Worm (Caenorhabditis elegans): Measurements from ENCODE around the gene fkh-5.

fkh-5 gene

DNA sequence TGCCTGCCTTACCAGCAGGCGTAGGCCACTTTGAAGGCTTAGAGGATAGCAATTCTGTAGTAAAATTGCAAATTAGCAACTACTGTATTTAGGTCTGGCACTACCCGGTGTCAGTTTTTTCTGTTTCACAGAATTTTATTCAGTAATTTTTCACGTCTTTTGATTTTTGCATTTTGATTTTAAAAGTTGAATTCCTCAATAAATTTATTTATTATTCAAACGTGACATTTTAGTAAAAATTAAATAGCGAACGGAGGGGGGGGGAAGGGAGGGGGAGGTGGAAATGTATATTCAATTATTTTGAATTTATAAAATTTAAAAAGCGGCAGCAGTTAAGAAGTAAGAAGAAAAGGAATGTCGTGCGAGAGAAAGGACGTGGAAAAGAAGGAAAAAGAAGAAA lies 27.2 kb upstream of the fkh-5 start, which contains the start of gene F26A1.4:
TSS of gene F26A1.4 (plus strand) at position 301 of the 400 bp plus-strand sequence.
- no peak for TF ChIP-seq flt-1 (GFP tag; IDR thresholded peaks at IDR 0.05)
- TF ChIP-seq ztf-29 (GFP tag; IDR thresholded peaks at IDR 0.05): no peak
- no peak for TF ChIP-seq ztf-23 (GFP tag; IDR thresholded peaks at IDR 0.05)

- TF ChIP-seq ztf-29 (GFP tag; IDR thresholded peaks at IDR 0.05): no peak
- no peak for TF ChIP-seq ztf-23 (GFP tag; IDR thresholded peaks at IDR 0.05)
- TF ChIP-seq flt-1 (GFP tag; IDR thresholded peaks at IDR 0.05): no peak
- TF ChIP-seq med-1 (GFP tag; optimal IDR thresholded peaks at IDR 0.05; ENCODE audit: insufficient read depth): no peak
- no peak for TF ChIP-seq T22C8.4 (GFP tag; IDR thresholded peaks at IDR 0.05)
- TF ChIP-seq ref-1 (GFP tag; conservative IDR thresholded peaks at IDR 0.05): no peak
- TF ChIP-seq cog-1 (tag; optimal IDR thresholded peaks at IDR 0.05): no peak
- TF ChIP-seq klf-2 (GFP tag; conservative IDR thresholded peaks at IDR 0.05): no peak
- no peak for TF ChIP-seq tab-1 (GFP tag; IDR thresholded peaks at IDR 0.05)
Measured at ce11 chrIII:4819843-4820242, 24.6 kb upstream of the fkh-5 start, which contains the start of gene F26A1.7. TSS of gene F26A1.7 (minus strand) at chrIII:4819943.

- TF ChIP-seq tab-1 (GFP tag; IDR thresholded peaks at IDR 0.05) (no peak), T22C8.4 (GFP tag; IDR thresholded peaks at IDR 0.05) (no peak), med-1 (GFP tag; optimal IDR thresholded peaks at IDR 0.05; ENCODE audit: insufficient read depth) (no peak), cog-1 (tag; optimal IDR thresholded peaks at IDR 0.05) (no peak), flt-1 (GFP tag; IDR thresholded peaks at IDR 0.05) (no peak), ztf-23 (GFP tag; IDR thresholded peaks at IDR 0.05) (no peak), ztf-29 (GFP tag; IDR thresholded peaks at IDR 0.05) (no peak), ref-1 (GFP tag; conservative IDR thresholded peaks at IDR 0.05) (no peak), klf-2 (GFP tag; conservative IDR thresholded peaks at IDR 0.05) (no peak)
Measured at ce11 chrIII:4822140-4822539, 22.3 kb upstream of the fkh-5 start, which contains the start of gene F26A1.8. TSS of gene F26A1.8 (minus strand) at chrIII:4822240.

- no peak for TF ChIP-seq med-1 (GFP tag; optimal IDR thresholded peaks at IDR 0.05; ENCODE audit: insufficient read depth)
- TF ChIP-seq tab-1 (GFP tag; IDR thresholded peaks at IDR 0.05): no peak
- no peak for TF ChIP-seq ztf-29 (GFP tag; IDR thresholded peaks at IDR 0.05)
- TF ChIP-seq T22C8.4 (GFP tag; IDR thresholded peaks at IDR 0.05): no peak
- no peak for TF ChIP-seq flt-1 (GFP tag; IDR thresholded peaks at IDR 0.05)
- no peak for TF ChIP-seq klf-2 (GFP tag; conservative IDR thresholded peaks at IDR 0.05)
- no peak for TF ChIP-seq ref-1 (GFP tag; conservative IDR thresholded peaks at IDR 0.05)
- no peak for TF ChIP-seq cog-1 (tag; optimal IDR thresholded peaks at IDR 0.05)
Measured at ce11 chrIII:4826606-4827005, 17.9 kb upstream of the fkh-5 start, which contains the start of gene F26A1.3. TSS of gene F26A1.3 (plus strand) at chrIII:4826906.

ce11 chrIII:4829440-4829839 lies 15.0 kb upstream of the fkh-5 start, which contains the start of gene F26A1.9:
TSS of gene F26A1.9 (minus strand) at chrIII:4829540.
- TF ChIP-seq ref-1 (GFP tag; conservative IDR thresholded peaks at IDR 0.05) (no peak), flt-1 (GFP tag; IDR thresholded peaks at IDR 0.05) (no peak), tab-1 (GFP tag; IDR thresholded peaks at IDR 0.05) (no peak), med-1 (GFP tag; optimal IDR thresholded peaks at IDR 0.05; ENCODE audit: insufficient read depth) (no peak)

ce11 chrIII:4830207-4830606 lies 14.3 kb upstream of the fkh-5 start, which contains the start of gene nspd-9:
TSS of gene nspd-9 (minus strand) at chrIII:4830307.
- TF ChIP-seq T22C8.4 (GFP tag; IDR thresholded peaks at IDR 0.05) (no peak), tab-1 (GFP tag; IDR thresholded peaks at IDR 0.05) (no peak), ztf-29 (GFP tag; IDR thresholded peaks at IDR 0.05) (no peak), ztf-23 (GFP tag; IDR thresholded peaks at IDR 0.05) (no peak), cog-1 (tag; optimal IDR thresholded peaks at IDR 0.05) (no peak), ref-1 (GFP tag; conservative IDR thresholded peaks at IDR 0.05) (no peak), klf-2 (GFP tag; conservative IDR thresholded peaks at IDR 0.05) (no peak)

DNA sequence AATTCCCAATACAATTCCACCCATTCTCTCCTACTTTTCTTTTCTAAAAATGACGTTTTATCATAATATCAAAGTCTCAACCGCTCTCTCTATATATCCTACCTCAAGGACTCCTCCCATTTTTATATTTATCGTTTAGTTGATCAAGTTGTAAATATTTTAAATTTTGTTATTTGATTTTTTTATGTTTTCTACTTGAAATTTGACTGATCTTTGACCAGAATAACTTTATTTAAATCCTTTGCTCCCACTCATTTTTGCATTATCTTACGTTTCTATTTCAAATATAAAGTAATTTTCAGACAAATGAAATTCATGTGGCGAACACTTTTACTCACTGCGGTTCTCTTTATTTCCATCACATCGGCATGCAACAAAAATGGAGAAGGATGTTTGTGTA lies 7.0 kb upstream of the fkh-5 start, which contains the start of the genes acbp-7 and F26A1.19:
TSS of gene acbp-7 (plus strand) at position 301 of the 400 bp plus-strand sequence.
TSS of gene F26A1.19 (plus strand) at position 303 of the 400 bp plus-strand sequence.
- TF ChIP-seq tab-1 (GFP tag; IDR thresholded peaks at IDR 0.05): no peak

ce11 chrIII:4842173-4842572 lies 2.3 kb upstream of the fkh-5 start, which contains the start of gene clec-156:
TSS of gene clec-156 (minus strand) at chrIII:4842273.
- TF ChIP-seq med-1 (GFP tag; optimal IDR thresholded peaks at IDR 0.05; ENCODE audit: insufficient read depth) (no peak), flt-1 (GFP tag; IDR thresholded peaks at IDR 0.05) (no peak), cog-1 (tag; optimal IDR thresholded peaks at IDR 0.05) (no peak), klf-2 (GFP tag; conservative IDR thresholded peaks at IDR 0.05) (no peak), T22C8.4 (GFP tag; IDR thresholded peaks at IDR 0.05) (no peak), tab-1 (GFP tag; IDR thresholded peaks at IDR 0.05) (no peak)

ce11 chrIII:4849739-4850138 lies 5.3 kb downstream of the fkh-5 start, which contains the start of gene nonu-1:
TSS of gene nonu-1 (minus strand) at chrIII:4849907.
- TF ChIP-seq ztf-29 (GFP tag; IDR thresholded peaks at IDR 0.05) (no peak), tab-1 (GFP tag; IDR thresholded peaks at IDR 0.05) (no peak), cog-1 (tag; optimal IDR thresholded peaks at IDR 0.05) (no peak), T22C8.4 (GFP tag; IDR thresholded peaks at IDR 0.05) (no peak), flt-1 (GFP tag; IDR thresholded peaks at IDR 0.05) (no peak)

ce11 chrIII:4850139-4850538 lies 5.7 kb downstream of the fkh-5 start, which contains the start of gene F26A1.1:
TSS of gene F26A1.1 (plus strand) at chrIII:4850507.
- no peak for TF ChIP-seq ztf-29 (GFP tag; IDR thresholded peaks at IDR 0.05)
- no peak for TF ChIP-seq ref-1 (GFP tag; conservative IDR thresholded peaks at IDR 0.05)
- TF ChIP-seq tab-1 (GFP tag; IDR thresholded peaks at IDR 0.05): no peak
- TF ChIP-seq T22C8.4 (GFP tag; IDR thresholded peaks at IDR 0.05): no peak
- no peak for TF ChIP-seq cog-1 (tag; optimal IDR thresholded peaks at IDR 0.05)
- TF ChIP-seq ztf-23 (GFP tag; IDR thresholded peaks at IDR 0.05): no peak
- no peak for TF ChIP-seq klf-2 (GFP tag; conservative IDR thresholded peaks at IDR 0.05)
- TF ChIP-seq flt-1 (GFP tag; IDR thresholded peaks at IDR 0.05): no peak
- TF ChIP-seq med-1 (GFP tag; optimal IDR thresholded peaks at IDR 0.05; ENCODE audit: insufficient read depth): no peak
